Worm (Caenorhabditis elegans): Measurements from ENCODE around the gene fbxa-28.

- no peak for TF ChIP-seq cog-1 (tag; optimal IDR thresholded peaks at IDR 0.05)
- TF ChIP-seq ztf-23 (GFP tag; IDR thresholded peaks at IDR 0.05): no peak
- TF ChIP-seq klf-2 (GFP tag; conservative IDR thresholded peaks at IDR 0.05): no peak
- no peak for TF ChIP-seq med-1 (GFP tag; optimal IDR thresholded peaks at IDR 0.05; ENCODE audit: insufficient read depth)
- TF ChIP-seq tab-1 (GFP tag; IDR thresholded peaks at IDR 0.05): no peak
- TF ChIP-seq ref-1 (GFP tag; conservative IDR thresholded peaks at IDR 0.05): no peak
- no peak for TF ChIP-seq flt-1 (GFP tag; IDR thresholded peaks at IDR 0.05)
- TF ChIP-seq T22C8.4 (GFP tag; IDR thresholded peaks at IDR 0.05): no peak
Measured at ce11 chrIII:1307333-1307732, 9.6 kb downstream of the fbxa-28 start.
